Worm (Caenorhabditis elegans) whole organism, late embryonic: Measurements from ENCODE around the gene F22E5.8.
"Not testable (repeated sequence)": the region's sequence is repeated elsewhere in the genome, so short reads cannot be mapped to it uniquely, and the experiment has no call there.

Source experiments
- Y22D7AL.16 ChIP-seq: sonication (generic microtip); optimal IDR thresholded peaks from 2 replicates; lab custom pipeline; 2016; ENCODE audit warnings: missing genetic modification characterization, missing compliant biosample characterization
- ama-1 ChIP-seq: fragments of 150-350 bp; optimal IDR thresholded peaks from 2 replicates; lab custom pipeline; 2014
- ceh-19 ChIP-seq: fragments of 200-800 bp; sonication (Bioruptor generic); optimal IDR thresholded peaks from 2 replicates; lab custom pipeline; 2018; ENCODE audit warnings: mild to moderate bottlenecking, missing genetic modification characterization, missing compliant biosample characterization
- ceh-30 ChIP-seq: fragments of 150-350 bp; optimal IDR thresholded peaks from 2 replicates; lab custom pipeline; 2014; ENCODE audit warnings: missing biosample characterization, missing genetic modification characterization
- ets-4 ChIP-seq: sonication (generic microtip); optimal IDR thresholded peaks from 2 replicates; lab custom pipeline; 2016; ENCODE audit warnings: missing genetic modification characterization, missing compliant biosample characterization
- fkh-10 ChIP-seq: fragments of 150-350 bp; optimal IDR thresholded peaks from 2 replicates; lab custom pipeline; 2014; ENCODE audit warnings: missing biosample characterization, missing genetic modification reagents, missing genetic modification characterization
- fkh-6 ChIP-seq: sonication (generic microtip); optimal IDR thresholded peaks from 2 replicates; lab custom pipeline; 2016; ENCODE audit warnings: missing genetic modification characterization, missing compliant biosample characterization
- hlh-13 ChIP-seq: fragments of 200-800 bp; sonication (Bioruptor generic); optimal IDR thresholded peaks from 2 replicates; lab custom pipeline; 2018; ENCODE audit warnings: mild to moderate bottlenecking, missing genetic modification characterization, missing compliant biosample characterization
- lin-11 ChIP-seq: fragments of 200-800 bp; sonication (Bioruptor generic); optimal IDR thresholded peaks from 2 replicates; lab custom pipeline; 2018; ENCODE audit warnings: mild to moderate bottlenecking, missing genetic modification characterization, missing compliant biosample characterization
- pha-2 ChIP-seq: sonication (generic microtip); optimal IDR thresholded peaks from 2 replicates; lab custom pipeline; 2017; ENCODE audit warnings: mild to moderate bottlenecking, missing genetic modification characterization, missing compliant biosample characterization
- pha-4 ChIP-seq: fragments of 150-350 bp; optimal IDR thresholded peaks from 2 replicates; lab custom pipeline; 2018; ENCODE audit warnings: missing biosample characterization, missing genetic modification reagents, missing genetic modification characterization
- rnt-1 ChIP-seq: sonication (generic microtip); optimal IDR thresholded peaks from 2 replicates; lab custom pipeline; 2016; ENCODE audit warnings: missing genetic modification characterization, missing compliant biosample characterization
- tbx-7 ChIP-seq: sonication (generic microtip); optimal IDR thresholded peaks from 2 replicates; lab custom pipeline; 2016; ENCODE audit warnings: missing genotype, missing genetic modification characterization, missing compliant biosample characterization
- zip-5 ChIP-seq: sonication (generic microtip); optimal IDR thresholded peaks from 2 replicates; lab custom pipeline; 2016; ENCODE audit warnings: missing genetic modification characterization, missing compliant biosample characterization

ce11 chrII:2619148-2619547 lies 20.7 kb upstream of the F22E5.8 start, which contains the start of gene msrp-6:
- TF ChIP-seq ceh-19 (GFP tag; lab: Kevin White, UChicago); pha-4 (tag; lab: Kevin White, UChicago); ets-4 (tag; lab: Kevin White, UChicago); pha-2; ama-1 (lab: Kevin White, UChicago); Y22D7AL.16 (tag; lab: Kevin White, UChicago); ceh-30; fkh-10 (GFP tag; lab: Kevin White, UChicago); lin-11 (tag; lab: Kevin White, UChicago); fkh-6; zip-5 (tag; lab: Kevin White, UChicago); rnt-1 (tag; lab: Kevin White, UChicago); tbx-7 (tag; lab: Kevin White, UChicago); hlh-13 (GFP tag; lab: Kevin White, UChicago): not testable (repeated sequence)
